Worm (Caenorhabditis elegans) whole organism, early embryonic: Measurements from ENCODE around the gene ptr-14.

Experiments used
- B0310.2 ChIP-seq: sonication (generic microtip); optimal IDR thresholded peaks from 2 replicates; lab custom pipeline; 2016; ENCODE audit warnings: mild to moderate bottlenecking, missing genetic modification characterization, missing compliant biosample characterization
- F13C5.2 ChIP-seq: sonication (generic microtip); optimal IDR thresholded peaks from 2 replicates; lab custom pipeline; 2017; ENCODE audit warnings: mild to moderate bottlenecking, missing genetic modification characterization, inconsistent platforms, missing compliant biosample characterization
- aly-1 ChIP-seq: sonication (generic microtip); optimal IDR thresholded peaks from 2 replicates; lab custom pipeline; 2016; ENCODE audit warnings: missing genetic modification characterization, missing compliant biosample characterization
- ama-1 ChIP-seq: fragments of 150-350 bp; optimal IDR thresholded peaks from 2 replicates; lab custom pipeline; 2014
- ceh-13 ChIP-seq: fragments of 200-800 bp; sonication (Bioruptor generic); optimal IDR thresholded peaks from 2 replicates; lab custom pipeline; 2018; ENCODE audit warnings: mild to moderate bottlenecking, missing genetic modification characterization, missing compliant biosample characterization
- ceh-36 ChIP-seq: sonication (generic microtip); optimal IDR thresholded peaks from 2 replicates; lab custom pipeline; 2016; ENCODE audit warnings: missing genetic modification characterization, inconsistent platforms, missing compliant biosample characterization
- ets-7 ChIP-seq: sonication (generic microtip); optimal IDR thresholded peaks from 2 replicates; lab custom pipeline; 2016; ENCODE audit warnings: missing genotype, missing genetic modification characterization, missing compliant biosample characterization
- flt-1 ChIP-seq: fragments of 200-800 bp; sonication (Bioruptor generic); IDR thresholded peaks from 2 replicates; pipeline ENCODE4 v1.3.6; 2022; ENCODE audit warnings: missing genetic modification characterization, missing compliant biosample characterization
- hmbx-1 ChIP-seq: sonication (generic microtip); optimal IDR thresholded peaks from 2 replicates; lab custom pipeline; 2016; ENCODE audit warnings: mild to moderate bottlenecking, missing genetic modification characterization, missing compliant biosample characterization
- hmg-4 ChIP-seq: fragments of 200-800 bp; sonication (Bioruptor generic); optimal IDR thresholded peaks from 2 replicates; lab custom pipeline; 2018; ENCODE audit warnings: mild to moderate bottlenecking, missing genetic modification characterization, missing compliant biosample characterization
- hnd-1 ChIP-seq: sonication (generic microtip); optimal IDR thresholded peaks from 2 replicates; lab custom pipeline; 2016; ENCODE audit warnings: missing genetic modification characterization, missing compliant biosample characterization
- pes-1 ChIP-seq: fragments of 200-800 bp; sonication (Bioruptor generic); IDR thresholded peaks from 2 replicates; pipeline ENCODE4 v1.3.6; 2022; ENCODE audit warnings: missing genetic modification reagents, missing genetic modification characterization, missing compliant biosample characterization
- scrt-1 ChIP-seq: fragments of 200-800 bp; sonication (Bioruptor generic); IDR thresholded peaks from 2 replicates; pipeline ENCODE4 v1.3.6; 2022; ENCODE audit warnings: missing genetic modification characterization, missing compliant biosample characterization
- sea-1 ChIP-seq: fragments of 200-800 bp; sonication (Bioruptor generic); conservative IDR thresholded peaks from 2 replicates; pipeline ENCODE4 v1.3.6; 2022; ENCODE audit warnings: missing genetic modification characterization, missing compliant biosample characterization
- tbx-11 ChIP-seq: fragments of 200-800 bp; sonication (Bioruptor generic); IDR thresholded peaks from 2 replicates; pipeline ENCODE4 v1.3.6; 2022; ENCODE audit warnings: missing genetic modification characterization, missing compliant biosample characterization
- tbx-37 ChIP-seq: fragments of 200-800 bp; sonication (Bioruptor generic); conservative IDR thresholded peaks from 2 replicates; pipeline ENCODE4 v1.3.6; 2022; ENCODE audit warnings: missing genetic modification reagents, missing genetic modification characterization, missing compliant biosample characterization
- tra-4 ChIP-seq: sonication (generic microtip); optimal IDR thresholded peaks from 2 replicates; lab custom pipeline; 2017; ENCODE audit warnings: missing genetic modification characterization, missing compliant biosample characterization

The ptr-14 gene

DNA sequence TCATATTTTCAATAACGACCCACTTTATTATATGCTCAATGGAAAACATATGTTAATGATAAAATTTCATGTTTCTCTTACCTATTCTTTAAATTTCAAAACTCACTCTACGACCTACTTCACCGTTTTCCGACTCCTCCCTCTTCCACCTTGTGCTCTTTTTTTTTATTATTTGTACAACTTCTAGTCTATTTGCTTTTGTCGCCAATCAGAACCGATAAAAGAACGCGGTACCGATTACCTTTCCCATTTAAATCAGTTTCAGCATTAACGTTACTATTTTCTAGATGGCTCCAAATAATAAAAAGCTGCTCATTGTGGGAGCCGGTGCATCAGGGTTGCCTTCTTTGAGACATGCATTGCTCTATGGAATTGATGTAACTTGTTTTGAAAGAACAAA lies 46.5 kb downstream of the ptr-14 start, which contains the start of gene fmo-1:
TSS of gene fmo-1 (plus strand) at position 98 of the 400 bp plus-strand sequence.
- TF ChIP-seq hmg-4 (no peak), flt-1 (GFP tag; lab: Robert Waterston, UW) (no peak), ets-7 (tag; lab: Kevin White, UChicago) (no peak), pes-1 (GFP tag; lab: Robert Waterston, UW) (no peak), tbx-37 (no peak), hmbx-1 (tag; lab: Kevin White, UChicago) (no peak), tbx-11 (no peak), tra-4 (tag; lab: Kevin White, UChicago) (no peak), scrt-1 (no peak), ceh-36 (tag; lab: Kevin White, UChicago) (no peak), ceh-13 (GFP tag; lab: Kevin White, UChicago) (no peak), hnd-1 (tag; lab: Kevin White, UChicago) (no peak), ama-1 (no peak), sea-1 (no peak), aly-1 (tag; lab: Kevin White, UChicago) (no peak), F13C5.2 (tag; lab: Kevin White, UChicago) (no peak), B0310.2 (tag; lab: Kevin White, UChicago) (no peak)

DNA sequence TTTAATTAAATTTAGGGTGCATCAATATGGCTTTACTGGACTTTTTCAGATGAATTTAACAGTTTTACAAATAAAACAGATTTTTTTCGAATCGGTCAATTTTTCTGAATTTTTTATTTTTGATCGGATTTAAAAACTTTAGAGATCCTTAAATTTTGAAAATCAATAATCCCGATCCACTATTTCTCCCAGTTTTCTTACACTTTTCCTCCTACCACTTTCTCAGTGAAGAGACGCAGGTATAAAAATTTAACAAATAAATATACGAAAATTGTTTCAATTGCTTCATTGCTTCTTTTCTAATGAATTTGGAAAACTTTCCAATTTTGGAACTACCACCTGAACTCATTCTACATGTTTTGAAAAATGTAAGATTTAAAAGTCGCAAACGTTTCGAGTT lies 48.9 kb downstream of the ptr-14 start, which contains the start of gene K08C7.7:
TSS of gene K08C7.7 (plus strand) at position 301 of the 400 bp plus-strand sequence.
- no peak for TF ChIP-seq flt-1 (GFP tag; lab: Robert Waterston, UW)

DNA sequence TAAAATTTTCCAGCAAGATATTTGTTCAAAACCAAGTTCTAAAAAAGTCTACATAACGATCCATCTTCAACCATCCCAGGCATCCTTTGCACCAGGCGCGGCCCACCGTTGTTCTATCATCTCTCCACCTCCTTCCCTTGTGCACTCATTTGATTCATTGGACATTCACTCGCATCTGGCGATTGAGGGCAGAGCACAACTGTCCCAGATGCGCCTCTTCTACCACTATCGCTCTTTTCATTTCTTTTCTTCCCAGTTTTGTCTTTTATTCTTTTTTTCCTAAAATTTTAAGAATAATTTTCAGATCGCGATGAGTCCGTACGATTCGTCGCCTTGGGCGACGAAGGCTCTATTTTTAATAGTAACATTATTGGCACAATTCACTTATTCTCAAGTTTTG lies 51.3 kb downstream of the ptr-14 start, which contains the start of gene epi-1:
TSS of gene epi-1 (plus strand) at position 301 of the 400 bp plus-strand sequence.
- no peak for TF ChIP-seq hmg-4
- TF ChIP-seq tbx-37: no peak
- TF ChIP-seq ets-7 (tag; lab: Kevin White, UChicago): no peak
- no peak for TF ChIP-seq tbx-11
- no peak for TF ChIP-seq aly-1 (tag; lab: Kevin White, UChicago)

DNA sequence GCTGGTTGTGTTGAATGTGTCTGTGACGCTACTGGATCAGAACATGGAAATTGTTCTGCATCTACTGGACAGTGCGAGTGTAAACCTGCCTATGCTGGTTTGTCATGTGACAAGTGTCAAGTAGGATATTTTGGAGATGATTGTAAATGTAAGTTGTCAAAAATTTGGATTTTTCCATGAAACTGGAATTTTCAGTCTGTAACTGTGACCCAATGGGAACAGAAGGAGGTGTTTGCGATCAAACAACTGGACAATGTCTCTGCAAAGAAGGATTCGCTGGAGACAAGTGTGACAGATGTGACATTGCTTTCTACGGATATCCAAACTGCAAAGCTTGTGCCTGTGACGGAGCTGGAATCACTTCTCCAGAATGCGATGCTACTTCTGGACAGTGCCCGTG lies 53.3 kb downstream of the ptr-14 start:
- no peak for TF ChIP-seq B0310.2 (tag; lab: Kevin White, UChicago)
- no peak for TF ChIP-seq tra-4 (tag; lab: Kevin White, UChicago)
- no peak for TF ChIP-seq tbx-37
- TF ChIP-seq hmbx-1 (tag; lab: Kevin White, UChicago): no peak
- TF ChIP-seq tbx-11: no peak
- TF ChIP-seq hnd-1 (tag; lab: Kevin White, UChicago): no peak
- no peak for TF ChIP-seq flt-1 (GFP tag; lab: Robert Waterston, UW)
- TF ChIP-seq ceh-13 (GFP tag; lab: Kevin White, UChicago): no peak
- no peak for TF ChIP-seq sea-1
